Worm (Caenorhabditis elegans) whole organism, mixed stage, embryonic: Measurements from ENCODE around the gene nfu-1.

ENCODE experiments used
- mep-1 ChIP-seq: fragments of 150-350 bp; optimal IDR thresholded peaks from 2 replicates; lab custom pipeline; 2017; ENCODE audit warnings: missing biosample characterization, missing genetic modification reagents, missing genetic modification characterization, inconsistent platforms
- mls-2 ChIP-seq: sonication (generic microtip); optimal IDR thresholded peaks from 2 replicates; lab custom pipeline; 2016; ENCODE audit warnings: mild to moderate bottlenecking, missing genetic modification characterization, moderate library complexity, missing compliant biosample characterization
- nhr-237 ChIP-seq: fragments of 150-350 bp; optimal IDR thresholded peaks from 2 replicates; lab custom pipeline; 2014; ENCODE audit warnings: missing biosample characterization, missing genetic modification characterization
- nhr-28 ChIP-seq: fragments of 150-350 bp; optimal IDR thresholded peaks from 2 replicates; lab custom pipeline; 2014; ENCODE audit warnings: missing biosample characterization, missing genetic modification characterization
- pha-4 ChIP-seq: fragments of 150-350 bp; optimal IDR thresholded peaks from 2 replicates; lab custom pipeline; 2018; ENCODE audit warnings: missing biosample characterization, missing genetic modification reagents, missing genetic modification characterization
- unc-62 ChIP-seq: fragments of 150-350 bp; optimal IDR thresholded peaks from 2 replicates; lab custom pipeline; 2014; ENCODE audit warnings: missing biosample characterization, missing genetic modification reagents, missing genetic modification characterization

DNA sequence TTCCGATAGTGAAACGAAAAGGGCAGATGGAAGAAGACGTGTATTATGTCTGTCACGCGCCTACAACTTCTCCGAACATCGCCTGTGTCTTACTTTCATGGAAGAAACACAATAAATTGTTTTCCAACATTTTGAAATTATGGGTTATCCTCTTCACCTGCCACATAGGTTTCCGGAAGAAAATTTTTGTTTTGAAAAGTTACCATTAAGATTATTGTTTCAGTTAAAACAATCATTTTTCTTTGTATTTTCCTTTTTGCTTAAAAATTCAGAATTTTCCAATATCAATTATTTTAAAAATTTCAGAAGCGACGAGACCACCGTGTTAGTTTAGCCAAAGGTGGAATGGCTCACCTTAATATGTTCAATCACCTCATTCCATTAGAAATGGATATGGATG is 12.6 kb upstream of the nfu-1 start, which contains the start of gene mask-1:
- TF ChIP-seq nhr-237 (tag; lab: Kevin White, UChicago) (no peak), mls-2 (tag; lab: Kevin White, UChicago) (no peak), unc-62 (GFP tag; lab: Kevin White, UChicago) (no peak), mep-1 (no peak), pha-4 (tag; lab: Kevin White, UChicago) (no peak), nhr-28 (tag; lab: Kevin White, UChicago) (no peak)
